Worm (Caenorhabditis elegans) whole organism, L1 larva: ENCODE data around the gene F37A4.1.

Experiments used
- lin-35 ChIP-seq, 2 experiments: fragments of 150-350 bp; optimal IDR thresholded peaks; 2 replicates each; lab custom pipeline; 2014; ENCODE audit warnings: missing biosample characterization in 2 of 2, missing genetic modification characterization in 2 of 2, missing genetic modification reagents in 2 of 2
- nhr-11 ChIP-seq: fragments of 150-350 bp; optimal IDR thresholded peaks from 2 replicates; lab custom pipeline; 2014; ENCODE audit warnings: missing biosample characterization, missing genetic modification characterization
- nhr-12 ChIP-seq: sonication (generic microtip); optimal IDR thresholded peaks from 2 replicates; lab custom pipeline; 2017; ENCODE audit warnings: missing biosample characterization, missing genetic modification characterization
- nhr-20 ChIP-seq: sonication (generic microtip); optimal IDR thresholded peaks from 2 replicates; lab custom pipeline; 2016; ENCODE audit warnings: mild to moderate bottlenecking, missing genetic modification characterization, missing compliant biosample characterization
- nhr-84 ChIP-seq: sonication (generic microtip); optimal IDR thresholded peaks from 2 replicates; lab custom pipeline; 2017; ENCODE audit warnings: missing biosample characterization, missing genetic modification characterization
- pqm-1 ChIP-seq: sonication (generic microtip); optimal IDR thresholded peaks from 3 replicates; lab custom pipeline; 2017; ENCODE audit warnings: missing biosample characterization, missing genetic modification characterization
- sup-37 ChIP-seq: fragments of 200-800 bp; sonication (Bioruptor generic); optimal IDR thresholded peaks from 2 replicates; lab custom pipeline; 2018; ENCODE audit warnings: mild to moderate bottlenecking, missing genetic modification characterization, missing compliant biosample characterization
- unc-62 ChIP-seq: fragments of 150-350 bp; optimal IDR thresholded peaks from 2 replicates; lab custom pipeline; 2014; ENCODE audit warnings: missing biosample characterization, missing genetic modification reagents, missing genetic modification characterization

- TF ChIP-seq lin-35 (GFP tag; optimal IDR thresholded peaks at IDR 0.05; lab: Kevin White, UChicago) (no peak), nhr-84 (tag; lab: Kevin White, UChicago) (no peak), sup-37 (no peak), nhr-11 (no peak), unc-62 (no peak), pqm-1 (tag; lab: Kevin White, UChicago) (no peak), nhr-12 (tag; lab: Kevin White, UChicago) (no peak), nhr-20 (tag; lab: Kevin White, UChicago) (no peak)
These were observed 45.9 kb upstream of the F37A4.1 start for ce11 chrIII:6677304-6677703.
